Fruit fly (Drosophila melanogaster) whole organism, embryonic: ENCODE measurements around the gene CG43702.

Experiments
- Bdp1 ChIP-seq: fragments of 200-800 bp; sonication (Bioruptor generic); optimal IDR thresholded peaks from 3 replicates; lab custom pipeline; 2016; ENCODE audit warnings: missing biosample characterization, missing genetic modification characterization
- BtbVII ChIP-seq: fragments of 200-800 bp; sonication (Bioruptor generic); optimal IDR thresholded peaks from 3 replicates; lab custom pipeline; 2017; ENCODE audit warnings: missing biosample characterization, mild to moderate bottlenecking, missing genetic modification characterization
- CG12155 ChIP-seq: fragments of 200-800 bp; sonication (Bioruptor generic); optimal IDR thresholded peaks from 3 replicates; lab custom pipeline; 2016; ENCODE audit warnings: missing biosample characterization, missing genetic modification characterization
- CG12299 ChIP-seq: fragments of 200-800 bp; sonication (Bioruptor generic); optimal IDR thresholded peaks from 2 replicates; lab custom pipeline; 2018; ENCODE audit warnings: missing biosample characterization, mild to moderate bottlenecking, missing genetic modification characterization
- CG16863 ChIP-seq: fragments of 200-800 bp; sonication (Bioruptor generic); optimal IDR thresholded peaks from 3 replicates; lab custom pipeline; 2016; ENCODE audit warnings: missing biosample characterization, missing genetic modification characterization
- CG17361 ChIP-seq: fragments of 200-800 bp; sonication (Bioruptor generic); IDR thresholded peaks from 3 replicates; pipeline ENCODE4 v1.3.6; 2022; ENCODE audit warnings: missing biosample characterization, missing genetic modification characterization
- CG34422 ChIP-seq: fragments of 200-800 bp; sonication (Bioruptor generic); IDR thresholded peaks from 3 replicates; pipeline ENCODE4 v1.3.6; 2022; ENCODE audit warnings: missing biosample characterization, missing genetic modification characterization
- CG4730 ChIP-seq: fragments of 200-800 bp; sonication (Bioruptor generic); IDR thresholded peaks from 2 replicates; pipeline ENCODE4 v1.3.6; 2022; ENCODE audit warnings: missing biosample characterization, missing genetic modification characterization
- CG5953 ChIP-seq: fragments of 200-800 bp; sonication (Bioruptor generic); IDR thresholded peaks from 2 replicates; pipeline ENCODE4 v1.3.6; 2022; ENCODE audit warnings: missing biosample characterization, missing genetic modification characterization
- CG8290 ChIP-seq, 3 experiments: fragments of 200-800 bp; sonication (Bioruptor generic); optimal IDR thresholded peaks; 2 replicates each; lab custom pipeline; 2016 to 2019; ENCODE audit warnings: missing biosample characterization in 3 of 3, missing genetic modification characterization in 3 of 3, mild to moderate bottlenecking in 2 of 3, moderate library complexity in 1 of 3
- CG8944 ChIP-seq: fragments of 200-800 bp; sonication (Bioruptor generic); optimal IDR thresholded peaks from 3 replicates; lab custom pipeline; 2016; ENCODE audit warnings: missing biosample characterization, missing genetic modification characterization
- Dek ChIP-seq: fragments of 200-800 bp; sonication (Bioruptor generic); optimal IDR thresholded peaks from 3 replicates; lab custom pipeline; 2019; ENCODE audit warnings: missing biosample characterization, mild to moderate bottlenecking, missing genetic modification characterization, moderate library complexity
- Dll ChIP-seq: fragments of 200-800 bp; sonication (Bioruptor generic); IDR thresholded peaks from 4 replicates; pipeline ENCODE4 v1.3.6; 2022; ENCODE audit warnings: missing biosample characterization, missing genetic modification characterization; ENCODE audit not compliant: partially characterized antibody
- Drgx ChIP-seq: fragments of 200-800 bp; sonication (Bioruptor generic); IDR thresholded peaks from 2 replicates; pipeline ENCODE4 v1.3.6; 2022; ENCODE audit warnings: missing biosample characterization, missing genetic modification characterization
- Ets97D ChIP-seq: fragments of 200-800 bp; sonication (Bioruptor generic); optimal IDR thresholded peaks from 3 replicates; lab custom pipeline; 2016; ENCODE audit warnings: missing biosample characterization, missing genetic modification characterization
- Gsc ChIP-seq: fragments of 200-800 bp; sonication (Bioruptor generic); IDR thresholded peaks from 2 replicates; pipeline ENCODE4 v1.3.6; 2022; ENCODE audit warnings: missing biosample characterization, missing genetic modification characterization
- H2.0 ChIP-seq: fragments of 200-800 bp; sonication (Bioruptor generic); IDR thresholded peaks from 2 replicates; pipeline ENCODE4 v1.3.6; 2022; ENCODE audit warnings: missing biosample characterization, missing genetic modification characterization
- HLH3B ChIP-seq: fragments of 200-800 bp; sonication (Bioruptor generic); IDR thresholded peaks from 2 replicates; pipeline ENCODE4 v1.3.6; 2022; ENCODE audit warnings: missing biosample characterization, missing genetic modification characterization
- Hr51 ChIP-seq, 2 experiments: fragments of 200-800 bp; sonication (Bioruptor generic); optimal IDR thresholded peaks; 2 replicates in 1 of 2; 3 replicates in 1 of 2; lab custom pipeline; 2016 to 2018; ENCODE audit warnings: missing biosample characterization in 2 of 2, missing genetic modification characterization in 2 of 2, mild to moderate bottlenecking in 1 of 2, moderate library complexity in 1 of 2
- Lhr ChIP-seq: fragments of 200-800 bp; sonication (Bioruptor generic); optimal IDR thresholded peaks from 3 replicates; lab custom pipeline; 2017; ENCODE audit warnings: mild to moderate bottlenecking, missing biosample characterization, missing genetic modification reagents, missing genetic modification characterization
- MESR4 ChIP-seq: fragments of 200-800 bp; sonication (Bioruptor generic); optimal IDR thresholded peaks from 2 replicates; lab custom pipeline; 2018; ENCODE audit warnings: missing biosample characterization, mild to moderate bottlenecking, missing genetic modification characterization, moderate library complexity
- Mrtf ChIP-seq: fragments of 200-800 bp; sonication (Bioruptor generic); IDR thresholded peaks from 3 replicates; pipeline ENCODE4 v1.3.6; 2022; ENCODE audit warnings: missing biosample characterization, missing genetic modification characterization
- NfI ChIP-seq: fragments of 200-800 bp; sonication (Bioruptor generic); optimal IDR thresholded peaks from 3 replicates; lab custom pipeline; 2018; ENCODE audit warnings: missing biosample characterization, mild to moderate bottlenecking, missing genetic modification characterization, moderate library complexity
- Rfx ChIP-seq: fragments of 200-800 bp; sonication (Bioruptor generic); IDR thresholded peaks from 2 replicates; pipeline ENCODE4 v1.3.6; 2022; ENCODE audit warnings: missing biosample characterization, missing genetic modification characterization
- Rx ChIP-seq: fragments of 200-800 bp; sonication (Bioruptor generic); IDR thresholded peaks from 2 replicates; pipeline ENCODE4 v1.3.6; 2022; ENCODE audit warnings: missing biosample characterization, missing genetic modification characterization
- Scr ChIP-seq: fragments of 200-800 bp; sonication (Bioruptor generic); IDR thresholded peaks from 2 replicates; pipeline ENCODE4 v1.3.6; 2022; ENCODE audit warnings: missing biosample characterization, missing genetic modification characterization; ENCODE audit not compliant: partially characterized antibody
- Usf ChIP-seq: fragments of 200-800 bp; sonication (Bioruptor generic); optimal IDR thresholded peaks from 2 replicates; lab custom pipeline; 2017; ENCODE audit warnings: missing genotype, missing biosample characterization, missing genetic modification characterization
- Vsx1 ChIP-seq: fragments of 200-800 bp; sonication (Bioruptor generic); optimal IDR thresholded peaks from 2 replicates; lab custom pipeline; 2017; ENCODE audit warnings: missing biosample characterization, mild to moderate bottlenecking, missing genetic modification characterization, missing genetic modification reagents
- ab ChIP-seq: fragments of 200-800 bp; sonication (Bioruptor generic); optimal IDR thresholded peaks from 2 replicates; lab custom pipeline; 2016; ENCODE audit warnings: missing biosample characterization, missing genetic modification characterization
- btn ChIP-seq: fragments of 200-800 bp; sonication (Bioruptor generic); optimal IDR thresholded peaks from 2 replicates; lab custom pipeline; 2016; ENCODE audit warnings: missing biosample characterization, missing genetic modification characterization
- dati ChIP-seq: fragments of 200-800 bp; sonication (Bioruptor generic); IDR thresholded peaks from 2 replicates; pipeline ENCODE4 v1.3.6; 2022; ENCODE audit warnings: missing biosample characterization, missing genetic modification characterization
- gfzf ChIP-seq: fragments of 200-800 bp; sonication (Bioruptor generic); optimal IDR thresholded peaks from 2 replicates; lab custom pipeline; 2016; ENCODE audit warnings: missing biosample characterization, mild to moderate bottlenecking, missing genetic modification characterization, moderate library complexity
- her ChIP-seq: fragments of 200-800 bp; sonication (Bioruptor generic); optimal IDR thresholded peaks from 2 replicates; lab custom pipeline; 2016; ENCODE audit warnings: missing biosample characterization, missing genetic modification characterization
- hth ChIP-seq: fragments of >200 bp; optimal IDR thresholded peaks from 2 replicates; lab custom pipeline; 2017; ENCODE audit warnings: inconsistent platforms
- jumu ChIP-seq: fragments of 200-800 bp; sonication (Bioruptor generic); optimal IDR thresholded peaks from 3 replicates; lab custom pipeline; 2016; ENCODE audit warnings: missing biosample characterization, missing genetic modification characterization
- lbe ChIP-seq: fragments of 200-800 bp; sonication (Bioruptor generic); optimal IDR thresholded peaks from 2 replicates; lab custom pipeline; 2016; ENCODE audit warnings: missing biosample characterization, mild to moderate bottlenecking, missing genetic modification characterization
- mirr ChIP-seq: fragments of 200-800 bp; sonication (Bioruptor generic); optimal IDR thresholded peaks from 3 replicates; lab custom pipeline; 2018; ENCODE audit warnings: missing biosample characterization, mild to moderate bottlenecking, missing genetic modification characterization
- oc ChIP-seq: fragments of 200-800 bp; sonication (Bioruptor generic); optimal IDR thresholded peaks from 2 replicates; lab custom pipeline; 2018; ENCODE audit warnings: missing biosample characterization, mild to moderate bottlenecking, missing genetic modification characterization, moderate library complexity
- pita ChIP-seq: fragments of 200-800 bp; sonication (Bioruptor generic); optimal IDR thresholded peaks from 2 replicates; lab custom pipeline; 2017; ENCODE audit warnings: missing biosample characterization, mild to moderate bottlenecking, missing genetic modification characterization
- psq ChIP-seq: fragments of 200-800 bp; sonication (Bioruptor generic); optimal IDR thresholded peaks from 2 replicates; lab custom pipeline; 2017; ENCODE audit warnings: missing biosample characterization, missing genetic modification characterization
- row ChIP-seq: fragments of 200-800 bp; sonication (Bioruptor generic); IDR thresholded peaks from 3 replicates; pipeline ENCODE4 v1.3.6; 2022; ENCODE audit warnings: missing biosample characterization, missing genetic modification characterization
- sd ChIP-seq: fragments of 200-800 bp; sonication (Bioruptor generic); optimal IDR thresholded peaks from 3 replicates; lab custom pipeline; 2018; ENCODE audit warnings: missing biosample characterization, mild to moderate bottlenecking, missing genetic modification characterization, moderate library complexity
- slou ChIP-seq: fragments of 200-800 bp; sonication (Bioruptor generic); optimal IDR thresholded peaks from 3 replicates; lab custom pipeline; 2016; ENCODE audit warnings: missing biosample characterization, missing genetic modification characterization
- sob ChIP-seq: fragments of 200-800 bp; sonication (Bioruptor generic); IDR thresholded peaks from 2 replicates; pipeline ENCODE4 v1.3.6; 2022; ENCODE audit warnings: missing biosample characterization, missing genetic modification characterization
- sug ChIP-seq: fragments of 200-800 bp; optimal IDR thresholded peaks from 2 replicates; lab custom pipeline; 2019; ENCODE audit warnings: missing biosample characterization, mild to moderate bottlenecking, missing genetic modification characterization, moderate library complexity
- tio ChIP-seq: fragments of 200-800 bp; sonication (Bioruptor generic); optimal IDR thresholded peaks from 2 replicates; lab custom pipeline; 2017; ENCODE audit warnings: missing biosample characterization, missing genetic modification characterization, inconsistent platforms
- trh ChIP-seq: fragments of 200-800 bp; sonication (Bioruptor generic); optimal IDR thresholded peaks from 2 replicates; lab custom pipeline; 2016; ENCODE audit warnings: missing biosample characterization, missing genetic modification characterization
- unc-4 ChIP-seq: fragments of 200-800 bp; sonication (Bioruptor generic); IDR thresholded peaks from 2 replicates; pipeline ENCODE4 v1.3.6; 2022; ENCODE audit warnings: missing biosample characterization, missing genetic modification characterization; ENCODE audit not compliant: partially characterized antibody
- vnd ChIP-seq: fragments of 200-800 bp; sonication (Bioruptor generic); IDR thresholded peaks from 3 replicates; pipeline ENCODE4 v1.3.6; 2022; ENCODE audit warnings: missing biosample characterization, missing genetic modification characterization; ENCODE audit not compliant: partially characterized antibody
- zf30C ChIP-seq: fragments of 200-800 bp; sonication (Bioruptor generic); optimal IDR thresholded peaks from 3 replicates; lab custom pipeline; 2018; ENCODE audit warnings: missing biosample characterization, mild to moderate bottlenecking, missing genetic modification characterization

Gene CG43702

dm6 chr3L:21347197-21347831 is 48.8 kb downstream of the CG43702 start (continued):
- TF ChIP-seq dati (GFP tag; lab: Robert Waterston, UW) (no peak), Vsx1 (GFP tag; lab: Kevin White, UChicago) (no peak), Bdp1 (peak; percentile 20), CG16863 (peak; percentile 43), Rx (peak; percentile 37; the same call in 1 of the 2 replicates), CG12299 (tag; lab: Kevin White, UChicago) (no peak), NfI (GFP tag; lab: Kevin White, UChicago) (peak; percentile 30), CG8290 (GFP tag; optimal IDR thresholded peaks at IDR 0.05; lab: Kevin White, UChicago) (no peak), CG8290 (tag; optimal IDR thresholded peaks at IDR 0.05; lab: Kevin White, UChicago) (peak in 1 of 2 experiments; percentile 68), sob (GFP tag; lab: Robert Waterston, UW) (peak; percentile 41), CG5953 (GFP tag; lab: Robert Waterston, UW) (no peak), btn (no peak), Dek (tag; lab: Kevin White, UChicago) (no peak), hth (lab: Kevin White, UChicago) (no peak), zf30C (no peak), sug (tag; lab: Kevin White, UChicago) (no peak), CG12155 (peak; percentile 8), CG4730 (GFP tag; lab: Robert Waterston, UW) (no peak), CG34422 (0 out of 3 replicates have a peak, but pooled peaks have one; percentile 30), Ets97D (GFP tag; lab: Kevin White, UChicago) (peak; percentile 0), psq (GFP tag; lab: Kevin White, UChicago) (no peak), Mrtf (GFP tag; lab: Robert Waterston, UW) (no peak), gfzf (no peak), H2.0 (GFP tag; lab: Robert Waterston, UW) (peak; percentile 53; the same call in 1 of the 2 replicates), pita (no peak), Drgx (GFP tag; lab: Robert Waterston, UW) (peak; percentile 45; the same call in 1 of the 2 replicates), Gsc (GFP tag; lab: Robert Waterston, UW) (no peak), row (GFP tag; lab: Robert Waterston, UW) (peak; percentile 28; the same call in 1 of the 3 replicates), Scr (no peak), mirr (GFP tag; lab: Kevin White, UChicago) (no peak), lbe (no peak), trh (GFP tag; lab: Kevin White, UChicago) (peak; percentile 33), Rfx (GFP tag; lab: Robert Waterston, UW) (peak; percentile 35; the same call in 1 of the 2 replicates), MESR4 (GFP tag; lab: Kevin White, UChicago) (no peak), tio (peak; percentile 24), her (GFP tag; lab: Kevin White, UChicago) (peak; percentile 35), sd (tag; lab: Kevin White, UChicago) (no peak), BtbVII (no peak), vnd (GFP tag; lab: Robert Waterston, UW) (no peak), CG8944 (GFP tag; lab: Kevin White, UChicago) (peak; percentile 32), jumu (GFP tag; lab: Kevin White, UChicago) (no peak), slou (GFP tag; lab: Kevin White, UChicago) (no peak), oc (tag; lab: Kevin White, UChicago) (peak; percentile 2), Lhr (GFP tag; lab: Kevin White, UChicago) (peak; percentile 28), Usf (GFP tag; lab: Kevin White, UChicago) (no peak), Dll (GFP tag; lab: Robert Waterston, UW) (no peak), Hr51 (GFP tag; optimal IDR thresholded peaks at IDR 0.05; lab: Kevin White, UChicago) (peak; percentile 34 to 65), CG17361 (peak; percentile 72), ab (GFP tag; lab: Kevin White, UChicago) (no peak), HLH3B (GFP tag; lab: Robert Waterston, UW) (peak; percentile 59; the same call in 1 of the 2 replicates), unc-4 (GFP tag; lab: Robert Waterston, UW) (no peak)
